Fruit fly (Drosophila melanogaster): ENCODE measurements around the gene Flo2.

dm6 chrX:14868414-14868813 is 29.2 kb downstream of the Flo2 start:
- no peak for TF ChIP-seq CG15710 (tag; optimal IDR thresholded peaks at IDR 0.05)
- no peak for TF ChIP-seq CG12605 (GFP tag; IDR thresholded peaks at IDR 0.05)
- TF ChIP-seq CG10348 (GFP tag; IDR thresholded peaks at IDR 0.05) = no peak
- no peak for TF ChIP-seq EcR (GFP tag; optimal IDR thresholded peaks at IDR 0.05)
- no peak for TF ChIP-seq CG9948 (tag; optimal IDR thresholded peaks at IDR 0.05)
- no peak for TF ChIP-seq CG14655 (GFP tag; optimal IDR thresholded peaks at IDR 0.05)
- no peak for TF ChIP-seq Pif1A (GFP tag; optimal IDR thresholded peaks at IDR 0.05)
- TF ChIP-seq rn (GFP tag; IDR thresholded peaks at IDR 0.05) = no peak
- no peak for TF ChIP-seq gl (tag; optimal IDR thresholded peaks at IDR 0.05)
- TF ChIP-seq CG8301 (tag; optimal IDR thresholded peaks at IDR 0.05) = no peak
- TF ChIP-seq CG4496 (GFP tag; IDR thresholded peaks at IDR 0.05) = peak; percentile 60; the same call in 1 of the 3 replicates
